Fruit fly (Drosophila melanogaster) whole organism, embryonic: ENCODE measurements around the gene Cyt-c1L.
A peak's percentile ranks its signal among the peaks of the same experiment; 100 is the strongest.

ENCODE experiments used
- Ada2b ChIP-seq: fragments of 200-800 bp; sonication (Bioruptor generic); IDR thresholded peaks from 2 replicates; pipeline ENCODE4 v1.3.6; 2022; ENCODE audit warnings: missing biosample characterization, missing genetic modification characterization
- C15 ChIP-seq: fragments of 200-800 bp; sonication (Bioruptor generic); IDR thresholded peaks from 3 replicates; pipeline ENCODE4 v1.3.6; 2022; ENCODE audit warnings: missing biosample characterization, missing genetic modification characterization
- CG11398 ChIP-seq: fragments of 200-800 bp; sonication (Bioruptor generic); optimal IDR thresholded peaks from 2 replicates; lab custom pipeline; 2016; ENCODE audit warnings: missing biosample characterization, missing genetic modification characterization
- CG11456 ChIP-seq: fragments of 200-800 bp; sonication (Bioruptor generic); IDR thresholded peaks from 3 replicates; pipeline ENCODE4 v1.3.6; 2022; ENCODE audit warnings: missing biosample characterization, missing genetic modification characterization
- CG13894 ChIP-seq: fragments of 200-800 bp; sonication (Bioruptor generic); optimal IDR thresholded peaks from 3 replicates; lab custom pipeline; 2018; ENCODE audit warnings: missing biosample characterization, mild to moderate bottlenecking, missing genetic modification characterization, moderate library complexity
- CG17359 ChIP-seq: fragments of 200-800 bp; sonication (Bioruptor generic); optimal IDR thresholded peaks from 3 replicates; lab custom pipeline; 2018; ENCODE audit warnings: missing biosample characterization, mild to moderate bottlenecking, missing genetic modification characterization, moderate library complexity
- CG17385 ChIP-seq: fragments of 200-800 bp; sonication (Bioruptor generic); optimal IDR thresholded peaks from 3 replicates; lab custom pipeline; 2018; ENCODE audit warnings: missing biosample characterization, mild to moderate bottlenecking, missing genetic modification characterization
- CG17568 ChIP-seq: fragments of 200-800 bp; sonication (Bioruptor generic); optimal IDR thresholded peaks from 2 replicates; lab custom pipeline; 2018; ENCODE audit warnings: missing biosample characterization, mild to moderate bottlenecking, missing genetic modification characterization, moderate library complexity
- CG31388 ChIP-seq: fragments of 200-800 bp; sonication (Bioruptor generic); optimal IDR thresholded peaks from 2 replicates; lab custom pipeline; 2016; ENCODE audit warnings: missing biosample characterization, missing genetic modification characterization
- CG34224 ChIP-seq: fragments of 200-800 bp; sonication (Bioruptor generic); IDR thresholded peaks from 3 replicates; pipeline ENCODE4 v1.3.6; 2022; ENCODE audit warnings: missing biosample characterization, missing genetic modification characterization; ENCODE audit not compliant: partially characterized antibody
- CG34422 ChIP-seq: fragments of 200-800 bp; sonication (Bioruptor generic); IDR thresholded peaks from 3 replicates; pipeline ENCODE4 v1.3.6; 2022; ENCODE audit warnings: missing biosample characterization, missing genetic modification characterization
- CG4854 ChIP-seq: fragments of 200-800 bp; sonication (Bioruptor generic); optimal IDR thresholded peaks from 2 replicates; lab custom pipeline; 2016; ENCODE audit warnings: missing biosample characterization, missing genetic modification characterization, inconsistent platforms
- CG5180 ChIP-seq: fragments of 200-800 bp; sonication (Bioruptor generic); optimal IDR thresholded peaks from 3 replicates; lab custom pipeline; 2017; ENCODE audit warnings: missing biosample characterization, missing genetic modification characterization, mild to moderate bottlenecking, moderate library complexity, missing genetic modification reagents
- CG6813 ChIP-seq: fragments of 200-800 bp; sonication (Bioruptor generic); optimal IDR thresholded peaks from 2 replicates; lab custom pipeline; 2017; ENCODE audit warnings: missing biosample characterization, missing genetic modification characterization, mild to moderate bottlenecking, moderate library complexity, missing genetic modification reagents
- CG7928 ChIP-seq: fragments of 200-800 bp; sonication (Bioruptor generic); optimal IDR thresholded peaks from 2 replicates; lab custom pipeline; 2017; ENCODE audit warnings: missing biosample characterization, mild to moderate bottlenecking, missing genetic modification characterization
- CG8388 ChIP-seq: fragments of 200-800 bp; sonication (Bioruptor generic); optimal IDR thresholded peaks from 2 replicates; lab custom pipeline; 2019; ENCODE audit warnings: missing biosample characterization, mild to moderate bottlenecking, missing genetic modification characterization, moderate library complexity
- CG8765 ChIP-seq: fragments of 200-800 bp; sonication (Bioruptor generic); IDR thresholded peaks from 2 replicates; pipeline ENCODE4 v1.3.6; 2022; ENCODE audit warnings: missing biosample characterization, missing genetic modification characterization
- CG8944 ChIP-seq: fragments of 200-800 bp; sonication (Bioruptor generic); optimal IDR thresholded peaks from 3 replicates; lab custom pipeline; 2016; ENCODE audit warnings: missing biosample characterization, missing genetic modification characterization
- CG9817 ChIP-seq: fragments of 200-800 bp; sonication (Bioruptor generic); optimal IDR thresholded peaks from 2 replicates; lab custom pipeline; 2018; ENCODE audit warnings: missing biosample characterization, mild to moderate bottlenecking, missing genetic modification characterization, moderate library complexity
- Doc3 ChIP-seq: fragments of 200-800 bp; sonication (Bioruptor generic); IDR thresholded peaks from 3 replicates; pipeline ENCODE4 v1.3.6; 2022; ENCODE audit warnings: missing biosample characterization, missing genetic modification characterization; ENCODE audit not compliant: partially characterized antibody
- Elba2 ChIP-seq: fragments of 200-800 bp; sonication (Bioruptor generic); optimal IDR thresholded peaks from 3 replicates; lab custom pipeline; 2016; ENCODE audit warnings: missing biosample characterization, missing genetic modification characterization
- Ets97D ChIP-seq: fragments of 200-800 bp; sonication (Bioruptor generic); optimal IDR thresholded peaks from 3 replicates; lab custom pipeline; 2016; ENCODE audit warnings: missing biosample characterization, missing genetic modification characterization
- Fer3 ChIP-seq: fragments of 200-800 bp; sonication (Bioruptor generic); optimal IDR thresholded peaks from 2 replicates; lab custom pipeline; 2018; ENCODE audit warnings: missing biosample characterization, mild to moderate bottlenecking, missing genetic modification characterization, moderate library complexity
- HLH3B ChIP-seq: fragments of 200-800 bp; sonication (Bioruptor generic); IDR thresholded peaks from 2 replicates; pipeline ENCODE4 v1.3.6; 2022; ENCODE audit warnings: missing biosample characterization, missing genetic modification characterization
- HLHmδ ChIP-seq: fragments of 200-800 bp; sonication (Bioruptor generic); optimal IDR thresholded peaks from 2 replicates; lab custom pipeline; 2018; ENCODE audit warnings: missing biosample characterization, mild to moderate bottlenecking, missing genetic modification characterization, moderate library complexity
- Nf-YA ChIP-seq: fragments of 200-800 bp; sonication (Bioruptor generic); IDR thresholded peaks from 2 replicates; pipeline ENCODE4 v1.3.6; 2022; ENCODE audit warnings: missing biosample characterization, missing genetic modification characterization
- Sox102F ChIP-seq: fragments of 200-800 bp; sonication (Bioruptor generic); optimal IDR thresholded peaks from 2 replicates; lab custom pipeline; 2018; ENCODE audit warnings: missing biosample characterization, mild to moderate bottlenecking, missing genetic modification characterization, moderate library complexity
- Stat92E ChIP-seq, 3 experiments: fragments of >200 bp in 2 of 3; fragments of 200-800 bp in 1 of 3; sonication (Bioruptor generic) in 1 of 3; optimal IDR thresholded peaks; 2 replicates each; lab custom pipeline; 2017 to 2019; ENCODE audit warnings: missing biosample characterization in 3 of 3, missing genetic modification characterization in 3 of 3, mild to moderate bottlenecking in 1 of 3, moderate library complexity in 1 of 3
- al ChIP-seq: fragments of 200-800 bp; sonication (Bioruptor generic); IDR thresholded peaks from 2 replicates; pipeline ENCODE4 v1.3.6; 2022; ENCODE audit warnings: missing biosample characterization, missing genetic modification characterization
- amos ChIP-seq: fragments of 200-800 bp; sonication (Bioruptor generic); IDR thresholded peaks from 2 replicates; pipeline ENCODE4 v1.3.6; 2022; ENCODE audit warnings: missing biosample characterization, missing genetic modification characterization; ENCODE audit not compliant: partially characterized antibody
- aop ChIP-seq: fragments of 200-800 bp; sonication (Bioruptor generic); IDR thresholded peaks from 2 replicates; pipeline ENCODE4 v1.3.6; 2022; ENCODE audit warnings: missing biosample characterization, missing genetic modification characterization
- ase ChIP-seq: fragments of 200-800 bp; sonication (Bioruptor generic); IDR thresholded peaks from 3 replicates; pipeline ENCODE4 v1.3.6; 2022; ENCODE audit warnings: missing biosample characterization, missing genetic modification characterization
- cg ChIP-seq: fragments of 200-800 bp; sonication (Bioruptor generic); optimal IDR thresholded peaks from 3 replicates; lab custom pipeline; 2019; ENCODE audit warnings: missing biosample characterization, mild to moderate bottlenecking, missing genetic modification characterization, moderate library complexity
- corto ChIP-seq: fragments of 200-800 bp; sonication (Bioruptor generic); optimal IDR thresholded peaks from 2 replicates; lab custom pipeline; 2016; ENCODE audit warnings: missing biosample characterization, mild to moderate bottlenecking, missing genetic modification characterization, moderate library complexity
- dmrt99B ChIP-seq: fragments of 200-800 bp; sonication (Bioruptor generic); optimal IDR thresholded peaks from 2 replicates; lab custom pipeline; 2018; ENCODE audit warnings: missing biosample characterization, mild to moderate bottlenecking, missing genetic modification characterization, moderate library complexity
- exex ChIP-seq: fragments of 200-800 bp; sonication (Bioruptor generic); optimal IDR thresholded peaks from 4 replicates; lab custom pipeline; 2018; ENCODE audit warnings: missing biosample characterization, mild to moderate bottlenecking, missing genetic modification characterization, moderate library complexity
- ftz-f1 ChIP-seq: fragments of 200-800 bp; sonication (Bioruptor generic); optimal IDR thresholded peaks from 2 replicates; lab custom pipeline; 2016; ENCODE audit warnings: missing biosample characterization, missing genetic modification characterization
- inv ChIP-seq: fragments of 200-800 bp; sonication (Bioruptor generic); IDR thresholded peaks from 2 replicates; pipeline ENCODE4 v1.3.6; 2022; ENCODE audit warnings: missing biosample characterization, missing genetic modification characterization; ENCODE audit not compliant: partially characterized antibody
- jigr1 ChIP-seq: fragments of 200-800 bp; sonication (Bioruptor generic); IDR thresholded peaks from 3 replicates; pipeline ENCODE4 v1.3.6; 2022; ENCODE audit warnings: missing biosample characterization, missing genetic modification characterization
- lab ChIP-seq: fragments of 200-800 bp; sonication (Bioruptor generic); optimal IDR thresholded peaks from 3 replicates; lab custom pipeline; 2017; ENCODE audit warnings: missing biosample characterization, missing genetic modification characterization, mild to moderate bottlenecking, moderate library complexity, missing genetic modification reagents
- maf-S ChIP-seq: fragments of 200-800 bp; sonication (Bioruptor generic); optimal IDR thresholded peaks from 2 replicates; lab custom pipeline; 2016; ENCODE audit warnings: missing biosample characterization, missing genetic modification characterization
- nerfin-2 ChIP-seq: fragments of 200-800 bp; sonication (Bioruptor generic); IDR thresholded peaks from 2 replicates; pipeline ENCODE4 v1.3.6; 2022; ENCODE audit warnings: missing biosample characterization, missing genetic modification characterization; ENCODE audit not compliant: partially characterized antibody
- nmo ChIP-seq: fragments of 200-800 bp; sonication (Bioruptor generic); optimal IDR thresholded peaks from 2 replicates; lab custom pipeline; 2018; ENCODE audit warnings: missing biosample characterization, mild to moderate bottlenecking, missing genetic modification characterization, moderate library complexity
- org-1 ChIP-seq: fragments of 200-800 bp; sonication (Bioruptor generic); optimal IDR thresholded peaks from 2 replicates; lab custom pipeline; 2017; ENCODE audit warnings: missing biosample characterization, missing genetic modification characterization
- run ChIP-seq: fragments of 200-800 bp; sonication (Bioruptor generic); optimal IDR thresholded peaks from 3 replicates; lab custom pipeline; 2018; ENCODE audit warnings: missing biosample characterization, mild to moderate bottlenecking, missing genetic modification characterization
- sisA ChIP-seq: fragments of 200-800 bp; sonication (Bioruptor generic); IDR thresholded peaks from 2 replicates; pipeline ENCODE4 v1.3.6; 2022; ENCODE audit warnings: missing biosample characterization, missing genetic modification characterization
- slou ChIP-seq: fragments of 200-800 bp; sonication (Bioruptor generic); optimal IDR thresholded peaks from 3 replicates; lab custom pipeline; 2016; ENCODE audit warnings: missing biosample characterization, missing genetic modification characterization
- vvl ChIP-seq: fragments of 200-800 bp; sonication (Bioruptor generic); IDR thresholded peaks from 2 replicates; pipeline ENCODE4 v1.3.6; 2022; ENCODE audit warnings: missing biosample characterization, missing genetic modification characterization
- zen2 ChIP-seq: fragments of 200-800 bp; sonication (Bioruptor generic); IDR thresholded peaks from 3 replicates; pipeline ENCODE4 v1.3.6; 2022; ENCODE audit warnings: missing biosample characterization, missing genetic modification characterization; ENCODE audit not compliant: partially characterized antibody

The Cyt-c1L gene

DNA sequence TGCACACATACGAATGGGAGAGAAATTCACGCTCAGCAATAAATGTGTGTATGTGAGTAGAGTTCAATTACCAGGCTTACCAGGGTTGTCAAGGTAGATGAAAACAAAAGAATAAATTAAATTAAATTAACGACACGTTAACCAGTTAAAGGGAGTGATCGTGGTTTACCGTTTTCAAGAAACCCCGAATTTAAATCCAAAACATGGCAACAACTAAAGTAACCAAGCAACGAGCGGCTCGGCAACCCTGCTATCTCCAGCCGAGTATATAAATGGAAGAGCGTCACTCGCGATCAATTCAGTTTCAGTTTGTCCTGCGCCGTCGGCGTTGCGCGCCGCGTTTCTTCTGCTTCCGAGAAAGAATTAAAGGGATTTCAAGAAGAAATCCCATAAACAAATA, 10.3 kb upstream of the Cyt-c1L start (continued):
- TF ChIP-seq CG17359 (tag; lab: Kevin White, UChicago) (peak; percentile 99), Elba2 (GFP tag; lab: Kevin White, UChicago) (peak; percentile 97), CG17385 (GFP tag; lab: Kevin White, UChicago) (peak; percentile 98), corto (GFP tag; lab: Kevin White, UChicago) (peak; percentile 100), inv (GFP tag; lab: Robert Waterston, UW) (no peak), CG17568 (peak; percentile 99), amos (GFP tag; lab: Robert Waterston, UW) (peak; percentile 40; the same call in 1 of the 2 replicates), CG6813 (GFP tag; lab: Kevin White, UChicago) (peak; percentile 99), dmrt99B (tag; lab: Kevin White, UChicago) (peak; percentile 99), CG8388 (peak; percentile 99), run (tag; lab: Kevin White, UChicago) (peak; percentile 98), CG13894 (tag; lab: Kevin White, UChicago) (peak; percentile 98), Nf-YA (GFP tag; lab: Robert Waterston, UW) (peak; percentile 99), CG11456 (peak; percentile 99), CG31388 (GFP tag; lab: Kevin White, UChicago) (peak; percentile 98), CG34224 (peak; percentile 25; the same call in 1 of the 3 replicates), Stat92E (GFP tag; optimal IDR thresholded peaks at IDR 0.05; lab: Kevin White, UChicago) (peak in 1 of 3 experiments; percentile 99), jigr1 (peak; percentile 94), Ada2b (GFP tag; lab: Robert Waterston, UW) (peak; percentile 99), CG7928 (GFP tag; lab: Kevin White, UChicago) (peak; percentile 86), vvl (peak; percentile 100), nmo (peak; percentile 99), al (GFP tag; lab: Robert Waterston, UW) (peak; percentile 98), HLHmδ (no peak), CG9817 (peak; percentile 99), CG4854 (GFP tag; lab: Kevin White, UChicago) (peak; percentile 99), cg (peak; percentile 85), org-1 (GFP tag; lab: Kevin White, UChicago) (peak; percentile 99), CG8944 (GFP tag; lab: Kevin White, UChicago) (peak; percentile 98), lab (peak; percentile 100), maf-S (GFP tag; lab: Kevin White, UChicago) (peak; percentile 99), Sox102F (GFP tag; lab: Kevin White, UChicago) (peak; percentile 99), ftz-f1 (peak; percentile 92), Fer3 (tag; lab: Kevin White, UChicago) (peak; percentile 99), Doc3 (GFP tag; lab: Robert Waterston, UW) (no peak), CG34422 (GFP tag; lab: Robert Waterston, UW) (peak; percentile 99), CG11398 (GFP tag; lab: Kevin White, UChicago) (peak; percentile 99), nerfin-2 (GFP tag; lab: Robert Waterston, UW) (no peak), exex (peak; percentile 95), Ets97D (GFP tag; lab: Kevin White, UChicago) (peak; percentile 96), HLH3B (GFP tag; lab: Robert Waterston, UW) (peak; percentile 99), aop (GFP tag; lab: Robert Waterston, UW) (peak; percentile 98), slou (GFP tag; lab: Kevin White, UChicago) (peak; percentile 98), CG8765 (GFP tag; lab: Robert Waterston, UW) (peak; percentile 99), CG5180 (GFP tag; lab: Kevin White, UChicago) (peak; percentile 94), ase (GFP tag; lab: Robert Waterston, UW) (peak; percentile 99), C15 (GFP tag; lab: Robert Waterston, UW) (peak; percentile 98), zen2 (GFP tag; lab: Robert Waterston, UW) (no peak), sisA (peak; percentile 98)
